Fruit fly (Drosophila melanogaster) S2 (cell line): ENCODE measurements around the gene tbrd-1.

Experiments
- CG8478 ChIP-seq: fragments of >200 bp; optimal IDR thresholded peaks from 2 replicates; lab custom pipeline; 2018
- CTCF ChIP-seq, 2 experiments: fragments of >200 bp; optimal IDR thresholded peaks; 2 replicates each; lab custom pipeline; 2018

tbrd-1 gene

dm6 chr3R:23893460-23893859, at the start of gene tbrd-1:
Gene tbrd-1, minus strand, starts transcription at chr3R:23893560.
- TF ChIP-seq CTCF (optimal IDR thresholded peaks at IDR 0.05; lab: Kevin White, UChicago) (no peak), CG8478 (lab: Kevin White, UChicago) (no peak)

dm6 chr3R:23942965-23943413, 49.6 kb upstream of the tbrd-1 start, which contains the start of gene Gdh:
Gene Gdh, minus strand, starts transcription at chr3R:23943101.
- TF ChIP-seq CTCF (optimal IDR thresholded peaks at IDR 0.05; lab: Kevin White, UChicago): no peak
- TF ChIP-seq CG8478 (lab: Kevin White, UChicago): no peak

dm6 chr3R:23942550-23942949, 49.2 kb upstream of the tbrd-1 start:
- no peak for TF ChIP-seq CTCF (optimal IDR thresholded peaks at IDR 0.05; lab: Kevin White, UChicago)
- no peak for TF ChIP-seq CG8478 (lab: Kevin White, UChicago)

- TF ChIP-seq CTCF (optimal IDR thresholded peaks at IDR 0.05; lab: Kevin White, UChicago) (no peak), CG8478 (lab: Kevin White, UChicago) (no peak)
Observed at dm6 chr3R:23941643-23942424, 48.5 kb upstream of the tbrd-1 start.

- TF ChIP-seq CG8478 (lab: Kevin White, UChicago): no peak
- TF ChIP-seq CTCF (optimal IDR thresholded peaks at IDR 0.05; lab: Kevin White, UChicago): no peak
Observed at dm6 chr3R:23940840-23941364, 47.5 kb upstream of the tbrd-1 start.

dm6 chr3R:23939921-23940839, 46.8 kb upstream of the tbrd-1 start:
- TF ChIP-seq CG8478 (lab: Kevin White, UChicago): no peak
- no peak for TF ChIP-seq CTCF (optimal IDR thresholded peaks at IDR 0.05; lab: Kevin White, UChicago)

- TF ChIP-seq CTCF (optimal IDR thresholded peaks at IDR 0.05; lab: Kevin White, UChicago) (no peak), CG8478 (lab: Kevin White, UChicago) (no peak)
Observed at dm6 chr3R:23938564-23939122, 45.3 kb upstream of the tbrd-1 start.

dm6 chr3R:23933684-23934575, 40.6 kb upstream of the tbrd-1 start, which contains the start of gene CG5854:
Gene CG5854, plus strand, starts transcription at chr3R:23933912.
- TF ChIP-seq CG8478 (lab: Kevin White, UChicago): no peak
- no peak for TF ChIP-seq CTCF (optimal IDR thresholded peaks at IDR 0.05; lab: Kevin White, UChicago)

- TF ChIP-seq CTCF (optimal IDR thresholded peaks at IDR 0.05; lab: Kevin White, UChicago) (no peak), CG8478 (lab: Kevin White, UChicago) (no peak)
Observed at dm6 chr3R:23933430-23933683, 40.0 kb upstream of the tbrd-1 start, which contains the start of gene RpS19b. Gene RpS19b, minus strand, starts transcription at chr3R:23933530.

- TF ChIP-seq CG8478 (lab: Kevin White, UChicago): no peak
- no peak for TF ChIP-seq CTCF (optimal IDR thresholded peaks at IDR 0.05; lab: Kevin White, UChicago)
Observed at dm6 chr3R:23931095-23931728, 37.9 kb upstream of the tbrd-1 start, which contains the start of the genes Rpt2 and CG13599. Gene Rpt2, minus strand, starts transcription at chr3R:23931558. Gene CG13599, plus strand, starts transcription at chr3R:23931639.

dm6 chr3R:23928950-23929602, 35.7 kb upstream of the tbrd-1 start, which contains the start of the genes CG43998, CG43999 and CG31142:
Gene CG43998, minus strand, starts transcription at chr3R:23929000.
Gene CG43999, minus strand, starts transcription at chr3R:23929000.
Gene CG31142, plus strand, starts transcription at chr3R:23929243.
- no peak for TF ChIP-seq CG8478 (lab: Kevin White, UChicago)
- TF ChIP-seq CTCF (optimal IDR thresholded peaks at IDR 0.05; lab: Kevin White, UChicago): no peak

dm6 chr3R:23927429-23927828, 34.1 kb upstream of the tbrd-1 start, which contains the start of gene CG13601:
Gene CG13601, minus strand, starts transcription at chr3R:23927634.
- no peak for TF ChIP-seq CTCF (optimal IDR thresholded peaks at IDR 0.05; lab: Kevin White, UChicago)
- no peak for TF ChIP-seq CG8478 (lab: Kevin White, UChicago)
